Worm (Caenorhabditis elegans): Measurements from ENCODE around the gene cyc-2.1.

The cyc-2.1 gene

ce11 chrIV:4780129-4780528 lies 31.3 kb upstream of the cyc-2.1 start, which contains the start of gene set-15:
TSS of gene set-15 (minus strand) at chrIV:4780229.
- TF ChIP-seq unc-39 (tag; optimal IDR thresholded peaks at IDR 0.05), result no peak
- TF ChIP-seq nhr-28 (tag; optimal IDR thresholded peaks at IDR 0.05), result no peak
- no peak for TF ChIP-seq zip-8 (tag; optimal IDR thresholded peaks at IDR 0.05)
- TF ChIP-seq ceh-39 (tag; optimal IDR thresholded peaks at IDR 0.05), result no peak
- no peak for TF ChIP-seq elt-1 (tag; optimal IDR thresholded peaks at IDR 0.05; ENCODE audit: borderline replicate concordance, insufficient read depth)
- no peak for TF ChIP-seq nhr-76 (tag; optimal IDR thresholded peaks at IDR 0.05)
- no peak for TF ChIP-seq elt-3 (tag; optimal IDR thresholded peaks at IDR 0.05)
- TF ChIP-seq bed-3 (GFP tag; optimal IDR thresholded peaks at IDR 0.05), result no peak
- no peak for TF ChIP-seq snpc-4 (tag; optimal IDR thresholded peaks at IDR 0.05)
- no peak for TF ChIP-seq blmp-1 (tag; optimal IDR thresholded peaks at IDR 0.05)
- no peak for TF ChIP-seq ceh-83 (GFP tag; optimal IDR thresholded peaks at IDR 0.05)
- TF ChIP-seq tbx-8 (GFP tag; optimal IDR thresholded peaks at IDR 0.05), result no peak

ce11 chrIV:4776501-4776900 lies 27.7 kb upstream of the cyc-2.1 start:
- TF ChIP-seq mab-5 (tag; optimal IDR thresholded peaks at IDR 0.05) (no peak), hlh-1 (tag; optimal IDR thresholded peaks at IDR 0.05) (no peak), mls-2 (tag; optimal IDR thresholded peaks at IDR 0.05) (no peak), lsy-2 (tag; optimal IDR thresholded peaks at IDR 0.05) (no peak), nhr-28 (tag; optimal IDR thresholded peaks at IDR 0.05) (no peak)

- TF ChIP-seq zip-8 (tag; optimal IDR thresholded peaks at IDR 0.05), result no peak
- TF ChIP-seq elt-3 (tag; optimal IDR thresholded peaks at IDR 0.05), result no peak
- TF ChIP-seq pha-4 (tag; optimal IDR thresholded peaks at IDR 0.05), result no peak
- TF ChIP-seq sptf-1 (tag; optimal IDR thresholded peaks at IDR 0.05), result no peak
- TF ChIP-seq flh-1 (GFP tag; optimal IDR thresholded peaks at IDR 0.05), result no peak
- TF ChIP-seq nhr-2 (tag; optimal IDR thresholded peaks at IDR 0.05), result no peak
- no peak for TF ChIP-seq cnd-1 (tag; optimal IDR thresholded peaks at IDR 0.05)
- TF ChIP-seq unc-39 (tag; optimal IDR thresholded peaks at IDR 0.05), result no peak
- no peak for TF ChIP-seq lsy-2 (tag; optimal IDR thresholded peaks at IDR 0.05)
- no peak for TF ChIP-seq nhr-28 (tag; optimal IDR thresholded peaks at IDR 0.05)
- TF ChIP-seq bed-3 (GFP tag; optimal IDR thresholded peaks at IDR 0.05), result no peak
These were observed 27.2 kb upstream of the cyc-2.1 start, which contains the start of gene R11E3.19 for ce11 chrIV:4776001-4776400. TSS of gene R11E3.19 (minus strand) at chrIV:4776101.

ce11 chrIV:4771792-4772191 lies 23.0 kb upstream of the cyc-2.1 start, which contains the start of gene R11E3.2:
TSS of gene R11E3.2 (plus strand) at chrIV:4772092.
- no peak for TF ChIP-seq cnd-1 (tag; optimal IDR thresholded peaks at IDR 0.05)
- no peak for TF ChIP-seq lin-13 (tag; optimal IDR thresholded peaks at IDR 0.05)
- no peak for TF ChIP-seq tbx-8 (GFP tag; optimal IDR thresholded peaks at IDR 0.05)
- TF ChIP-seq unc-62 (GFP tag; optimal IDR thresholded peaks at IDR 0.05), result no peak
- no peak for TF ChIP-seq ham-2 (GFP tag; optimal IDR thresholded peaks at IDR 0.05)
- no peak for TF ChIP-seq ces-1 (GFP tag; optimal IDR thresholded peaks at IDR 0.05)
- no peak for TF ChIP-seq mep-1 (tag; optimal IDR thresholded peaks at IDR 0.05)
- no peak for TF ChIP-seq bed-3 (GFP tag; optimal IDR thresholded peaks at IDR 0.05)
- TF ChIP-seq nhr-237 (tag; optimal IDR thresholded peaks at IDR 0.05), result no peak
- TF ChIP-seq zip-8 (tag; optimal IDR thresholded peaks at IDR 0.05), result no peak
- no peak for TF ChIP-seq mls-2 (tag; optimal IDR thresholded peaks at IDR 0.05)
- no peak for TF ChIP-seq ztf-11 (tag; optimal IDR thresholded peaks at IDR 0.05)

- TF ChIP-seq sem-2 (GFP tag; optimal IDR thresholded peaks at IDR 0.05) (no peak), ztf-11 (tag; optimal IDR thresholded peaks at IDR 0.05) (no peak), snpc-4 (tag; optimal IDR thresholded peaks at IDR 0.05) (no peak), lsy-2 (tag; optimal IDR thresholded peaks at IDR 0.05) (no peak), mab-5 (tag; optimal IDR thresholded peaks at IDR 0.05) (no peak), sptf-1 (tag; optimal IDR thresholded peaks at IDR 0.05) (no peak), nhr-28 (tag; optimal IDR thresholded peaks at IDR 0.05) (no peak), tbx-8 (GFP tag; optimal IDR thresholded peaks at IDR 0.05) (no peak), ces-1 (GFP tag; optimal IDR thresholded peaks at IDR 0.05) (no peak), hlh-1 (tag; optimal IDR thresholded peaks at IDR 0.05) (no peak), flh-1 (GFP tag; optimal IDR thresholded peaks at IDR 0.05) (no peak), ceh-83 (GFP tag; optimal IDR thresholded peaks at IDR 0.05) (no peak), nhr-237 (tag; optimal IDR thresholded peaks at IDR 0.05) (no peak), nhr-2 (tag; optimal IDR thresholded peaks at IDR 0.05) (no peak), unc-39 (tag; optimal IDR thresholded peaks at IDR 0.05) (no peak), elt-1 (tag; optimal IDR thresholded peaks at IDR 0.05; ENCODE audit: borderline replicate concordance, insufficient read depth) (no peak), lin-13 (tag; optimal IDR thresholded peaks at IDR 0.05) (no peak), blmp-1 (tag; optimal IDR thresholded peaks at IDR 0.05) (no peak), M03D4.4 (tag; optimal IDR thresholded peaks at IDR 0.05) (no peak)
These were observed 15.6 kb upstream of the cyc-2.1 start, which contains the start of gene npp-26 for ce11 chrIV:4764422-4764821. TSS of gene npp-26 (plus strand) at chrIV:4764722.

Measured in whole organism, mixed stage, embryonic.